Fruit fly (Drosophila melanogaster) Kc167 (cell line): ENCODE results near the gene vih.

Experiments used
- Myc ChIP-seq: fragments of >200 bp; optimal IDR thresholded peaks from 2 replicates; lab custom pipeline; 2017; ENCODE audit warnings: missing external identifiers
- Sin3A ChIP-seq: fragments of >200 bp; optimal IDR thresholded peaks from 2 replicates; lab custom pipeline; 2018; ENCODE audit warnings: missing external identifiers
- h ChIP-seq: fragments of >200 bp; optimal IDR thresholded peaks from 3 replicates; lab custom pipeline; 2018; ENCODE audit warnings: missing external identifiers
- insv ChIP-seq: fragments of >200 bp; optimal IDR thresholded peaks from 3 replicates; lab custom pipeline; 2018; ENCODE audit warnings: missing external identifiers
- psq ChIP-seq: fragments of >200 bp; optimal IDR thresholded peaks from 2 replicates; lab custom pipeline; 2017; ENCODE audit warnings: missing external identifiers
- ttk ChIP-seq: sonication (Bioruptor generic); optimal IDR thresholded peaks from 2 replicates; lab custom pipeline; 2017; ENCODE audit warnings: missing external identifiers

- TF ChIP-seq ttk (lab: Kevin White, UChicago), result no peak
- no peak for TF ChIP-seq Myc
- no peak for TF ChIP-seq h
- TF ChIP-seq insv, result no peak
- TF ChIP-seq Sin3A (lab: Kevin White, UChicago), result no peak
- no peak for TF ChIP-seq psq (lab: Kevin White, UChicago)
Observed at dm6 chr3L:12478229-12478628, 25.9 kb upstream of the vih start.
